Worm (Caenorhabditis elegans): ENCODE measurements around the gene B0198.3.

ce11 chrX:12038728-12039127, 18.1 kb downstream of the B0198.3 start:
- TF ChIP-seq hlh-30 (tag; optimal IDR thresholded peaks at IDR 0.05; ENCODE audit: insufficient read depth) = no peak
- no peak for TF ChIP-seq nhr-11 (tag; optimal IDR thresholded peaks at IDR 0.05)
- TF ChIP-seq ttx-3 (tag; optimal IDR thresholded peaks at IDR 0.05) = no peak
- TF ChIP-seq ama-1 (optimal IDR thresholded peaks at IDR 0.05) = no peak
- TF ChIP-seq che-1 (tag; optimal IDR thresholded peaks at IDR 0.05) = no peak
- no peak for TF ChIP-seq hlh-15 (tag; optimal IDR thresholded peaks at IDR 0.05)
- TF ChIP-seq elt-4 (tag; optimal IDR thresholded peaks at IDR 0.05) = no peak
